Worm (Caenorhabditis elegans): Measurements from ENCODE around the gene srt-54.

srt-54 gene

ce11 chrII:135166-135565 is 18.1 kb downstream of the srt-54 start, which contains the start of gene K10B4.1:
TSS of gene K10B4.1 (plus strand) at chrII:135466.
- TF ChIP-seq bed-3 (GFP tag; optimal IDR thresholded peaks at IDR 0.05) (no peak), unc-62 (GFP tag; optimal IDR thresholded peaks at IDR 0.05) (no peak), ceh-83 (GFP tag; optimal IDR thresholded peaks at IDR 0.05) (no peak), sptf-1 (tag; optimal IDR thresholded peaks at IDR 0.05) (no peak), pha-4 (tag; optimal IDR thresholded peaks at IDR 0.05) (no peak), cnd-1 (tag; optimal IDR thresholded peaks at IDR 0.05) (no peak), nhr-2 (tag; optimal IDR thresholded peaks at IDR 0.05) (no peak), sem-2 (GFP tag; optimal IDR thresholded peaks at IDR 0.05) (no peak), tbx-8 (GFP tag; optimal IDR thresholded peaks at IDR 0.05) (no peak), ces-1 (GFP tag; optimal IDR thresholded peaks at IDR 0.05) (no peak), mep-1 (tag; optimal IDR thresholded peaks at IDR 0.05) (no peak), flh-1 (GFP tag; optimal IDR thresholded peaks at IDR 0.05) (no peak), ham-2 (GFP tag; optimal IDR thresholded peaks at IDR 0.05) (no peak), zip-8 (tag; optimal IDR thresholded peaks at IDR 0.05) (no peak), mls-2 (tag; optimal IDR thresholded peaks at IDR 0.05) (no peak), ceh-39 (tag; optimal IDR thresholded peaks at IDR 0.05) (no peak), elt-1 (tag; optimal IDR thresholded peaks at IDR 0.05; ENCODE audit: borderline replicate concordance, insufficient read depth) (no peak), snpc-4 (tag; optimal IDR thresholded peaks at IDR 0.05) (no peak), ztf-11 (tag; optimal IDR thresholded peaks at IDR 0.05) (no peak)

- TF ChIP-seq zip-8 (tag; optimal IDR thresholded peaks at IDR 0.05) (no peak), bed-3 (GFP tag; optimal IDR thresholded peaks at IDR 0.05) (no peak), elt-3 (tag; optimal IDR thresholded peaks at IDR 0.05) (no peak), lin-32 (GFP tag; optimal IDR thresholded peaks at IDR 0.05) (no peak), nhr-12 (tag; optimal IDR thresholded peaks at IDR 0.05) (no peak), M03D4.4 (tag; optimal IDR thresholded peaks at IDR 0.05) (no peak), elt-1 (tag; optimal IDR thresholded peaks at IDR 0.05; ENCODE audit: borderline replicate concordance, insufficient read depth) (no peak), lin-13 (tag; optimal IDR thresholded peaks at IDR 0.05) (no peak), tbx-8 (GFP tag; optimal IDR thresholded peaks at IDR 0.05) (no peak)
These were observed 29.9 kb downstream of the srt-54 start, which contains the start of gene T25D3.4 for ce11 chrII:146933-147332. TSS of gene T25D3.4 (plus strand) at chrII:147233.

ce11 chrII:151495-151894 is 34.5 kb downstream of the srt-54 start:
- TF ChIP-seq flh-1 (GFP tag; optimal IDR thresholded peaks at IDR 0.05) (no peak), mep-1 (tag; optimal IDR thresholded peaks at IDR 0.05) (no peak), bed-3 (GFP tag; optimal IDR thresholded peaks at IDR 0.05) (no peak), unc-62 (GFP tag; optimal IDR thresholded peaks at IDR 0.05) (no peak), lsy-2 (tag; optimal IDR thresholded peaks at IDR 0.05) (no peak), nhr-2 (tag; optimal IDR thresholded peaks at IDR 0.05) (no peak), ces-1 (GFP tag; optimal IDR thresholded peaks at IDR 0.05) (no peak), elt-3 (tag; optimal IDR thresholded peaks at IDR 0.05) (no peak), M03D4.4 (tag; optimal IDR thresholded peaks at IDR 0.05) (no peak), ham-2 (GFP tag; optimal IDR thresholded peaks at IDR 0.05) (no peak), hlh-1 (tag; optimal IDR thresholded peaks at IDR 0.05) (no peak), blmp-1 (tag; optimal IDR thresholded peaks at IDR 0.05) (no peak), mls-2 (tag; optimal IDR thresholded peaks at IDR 0.05) (no peak), tbx-8 (GFP tag; optimal IDR thresholded peaks at IDR 0.05) (no peak), nhr-76 (tag; optimal IDR thresholded peaks at IDR 0.05) (no peak)

- TF ChIP-seq unc-62 (GFP tag; optimal IDR thresholded peaks at IDR 0.05) (no peak), ces-1 (GFP tag; optimal IDR thresholded peaks at IDR 0.05) (no peak), nhr-28 (tag; optimal IDR thresholded peaks at IDR 0.05) (no peak), cnd-1 (tag; optimal IDR thresholded peaks at IDR 0.05) (no peak), tbx-8 (GFP tag; optimal IDR thresholded peaks at IDR 0.05) (no peak), unc-39 (tag; optimal IDR thresholded peaks at IDR 0.05) (no peak), nhr-12 (tag; optimal IDR thresholded peaks at IDR 0.05) (no peak), nhr-237 (tag; optimal IDR thresholded peaks at IDR 0.05) (no peak), lsy-2 (tag; optimal IDR thresholded peaks at IDR 0.05) (no peak)
These were observed 35.3 kb downstream of the srt-54 start, which contains the start of gene T25D3.3 for ce11 chrII:152283-152682. TSS of gene T25D3.3 (plus strand) at chrII:152583.

ce11 chrII:155904-156303 is 38.9 kb downstream of the srt-54 start, which contains the start of gene mrpl-28:
TSS of gene mrpl-28 (minus strand) at chrII:156009.
- TF ChIP-seq lin-13 (tag; optimal IDR thresholded peaks at IDR 0.05) (peak; percentile 93), hlh-1 (tag; optimal IDR thresholded peaks at IDR 0.05) (peak; percentile 29), sptf-1 (tag; optimal IDR thresholded peaks at IDR 0.05) (peak; percentile 15), mep-1 (tag; optimal IDR thresholded peaks at IDR 0.05) (peak; percentile 78), ces-1 (GFP tag; optimal IDR thresholded peaks at IDR 0.05) (peak; percentile 81), pha-4 (tag; optimal IDR thresholded peaks at IDR 0.05) (peak; percentile 86), ztf-11 (tag; optimal IDR thresholded peaks at IDR 0.05) (no peak), nhr-237 (tag; optimal IDR thresholded peaks at IDR 0.05) (peak; percentile 84), ceh-39 (tag; optimal IDR thresholded peaks at IDR 0.05) (peak; percentile 74), nhr-76 (tag; optimal IDR thresholded peaks at IDR 0.05) (no peak), lsy-2 (tag; optimal IDR thresholded peaks at IDR 0.05) (peak; percentile 75)
